Fruit fly (Drosophila melanogaster): ENCODE measurements around the gene Mhcl.

Mhcl gene

DNA sequence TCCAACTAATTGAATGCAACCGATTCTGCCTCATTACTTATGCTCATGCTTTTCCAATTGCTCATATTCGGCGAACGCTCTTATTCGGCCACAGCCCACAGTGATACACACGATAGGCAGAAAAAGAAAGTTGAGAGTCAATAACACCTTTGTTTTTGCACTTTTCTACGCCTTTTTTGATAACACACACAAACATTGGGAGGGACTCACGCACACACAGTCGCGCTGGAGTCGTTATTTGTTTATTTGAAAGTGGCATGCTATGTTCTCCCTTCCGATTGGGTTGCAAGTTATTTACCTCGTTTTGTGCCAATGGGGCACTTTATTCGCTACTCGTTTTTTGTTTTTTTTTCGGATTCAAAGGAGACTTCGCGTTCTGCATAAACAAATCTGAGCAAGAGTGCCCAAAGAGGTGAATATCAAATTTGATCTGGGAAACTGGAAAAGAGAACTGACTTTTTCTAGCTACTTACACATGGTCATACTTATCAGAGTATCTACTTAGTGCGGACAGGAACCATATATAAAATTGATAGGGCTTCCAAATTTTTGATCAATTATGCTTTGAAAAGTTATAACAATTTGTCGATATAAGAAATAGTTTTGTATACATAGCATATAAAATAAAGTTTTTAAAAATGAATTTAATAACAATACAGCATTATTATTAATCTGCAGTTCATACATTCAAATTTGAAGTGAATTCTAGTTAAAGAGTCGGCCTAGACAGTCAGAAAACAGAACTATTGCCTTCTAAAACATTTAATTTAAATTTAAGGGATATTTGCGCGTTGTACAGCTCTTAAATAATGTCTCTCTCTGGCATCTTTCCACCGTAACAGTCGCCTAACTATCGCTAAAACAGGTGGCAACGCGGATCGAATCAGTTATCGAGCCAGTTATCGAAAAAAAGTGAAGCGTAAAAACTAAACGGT, at the start of gene Mhcl, which contains the start of gene Akt (continued):
- no peak for TF ChIP-seq so (GFP tag; IDR thresholded peaks at IDR 0.05)
- no peak for TF ChIP-seq sc (optimal IDR thresholded peaks at IDR 0.05)
- no peak for TF ChIP-seq sc (GFP tag; optimal IDR thresholded peaks at IDR 0.05)
- TF ChIP-seq CG9437 (GFP tag; optimal IDR thresholded peaks at IDR 0.05) = peak; percentile 43
- no peak for TF ChIP-seq CG1024 (GFP tag; IDR thresholded peaks at IDR 0.05)
- TF ChIP-seq CG3838 (GFP tag; optimal IDR thresholded peaks at IDR 0.05) = no peak

dm6 chr3R:16146632-16147453, 48.3 kb upstream of the Mhcl start, which contains the start of the genes Mic26-27 and CG5916:
Mic26-27 (minus strand) TSS chr3R:16146855.
CG5916 (plus strand) TSS chr3R:16147029.
- TF ChIP-seq Fer2 (tag; optimal IDR thresholded peaks at IDR 0.05) = peak; percentile 46
- peak; percentile 92 for TF ChIP-seq H15 (GFP tag; IDR thresholded peaks at IDR 0.05)
- peak; percentile 94 for TF ChIP-seq shn (GFP tag; optimal IDR thresholded peaks at IDR 0.05)
- no peak for TF ChIP-seq fd64A (GFP tag; optimal IDR thresholded peaks at IDR 0.05)
- TF ChIP-seq CG1233 (GFP tag; optimal IDR thresholded peaks at IDR 0.05) = no peak
- peak; percentile 83 for TF ChIP-seq onecut (GFP tag; IDR thresholded peaks at IDR 0.05)
- peak; percentile 85 for TF ChIP-seq Blimp-1 (GFP tag; optimal IDR thresholded peaks at IDR 0.05)
- TF ChIP-seq CG14050 (GFP tag; IDR thresholded peaks at IDR 0.05) = peak; percentile 58; the same call in 2 of the 3 replicates
- TF ChIP-seq eyg (GFP tag; optimal IDR thresholded peaks at IDR 0.05) = peak; percentile 67
- TF ChIP-seq CG17186 (GFP tag; optimal IDR thresholded peaks at IDR 0.05) = peak; percentile 84
- TF ChIP-seq CG3847 (GFP tag; IDR thresholded peaks at IDR 0.05) = peak; percentile 94
- peak; percentile 80 for TF ChIP-seq jumu (GFP tag; optimal IDR thresholded peaks at IDR 0.05)
- TF ChIP-seq CG4617 (GFP tag; optimal IDR thresholded peaks at IDR 0.05; ENCODE audit: borderline replicate concordance) = peak; percentile 84
- TF ChIP-seq dati (GFP tag; IDR thresholded peaks at IDR 0.05) = no peak
- no peak for TF ChIP-seq pfk (GFP tag; optimal IDR thresholded peaks at IDR 0.05)
- TF ChIP-seq odd (GFP tag; optimal IDR thresholded peaks at IDR 0.05) = no peak
- peak; percentile 94 for TF ChIP-seq sens (GFP tag)
- 0 out of 2 replicates have a peak, but pooled peaks have one; percentile 25 for TF ChIP-seq bowl (GFP tag; IDR thresholded peaks at IDR 0.05)
- TF ChIP-seq exex (tag; optimal IDR thresholded peaks at IDR 0.05) = peak; percentile 23
- TF ChIP-seq CG7271 (tag; optimal IDR thresholded peaks at IDR 0.05) = no peak
- TF ChIP-seq CG42726 (GFP tag; IDR thresholded peaks at IDR 0.05; ENCODE audit: partially characterized antibody) = peak; percentile 96
- peak; percentile 77 for TF ChIP-seq CG15479 (GFP tag; optimal IDR thresholded peaks at IDR 0.05)
- TF ChIP-seq lmd (GFP tag; IDR thresholded peaks at IDR 0.05) = peak; percentile 90
- peak; percentile 100 for TF ChIP-seq BEAF-32 (GFP tag; optimal IDR thresholded peaks at IDR 0.05)
- TF ChIP-seq MTF-1 (GFP tag; optimal IDR thresholded peaks at IDR 0.05; ENCODE audit: borderline replicate concordance) = no peak
- peak; percentile 79 for TF ChIP-seq Antp (GFP tag; optimal IDR thresholded peaks at IDR 0.05)
- peak; percentile 99 for TF ChIP-seq CG18764 (GFP tag; optimal IDR thresholded peaks at IDR 0.05)
- peak; percentile 64; the same call in 1 of the 2 replicates for TF ChIP-seq CG17328 (GFP tag; IDR thresholded peaks at IDR 0.05)
- TF ChIP-seq cato (GFP tag; optimal IDR thresholded peaks at IDR 0.05; ENCODE audit: borderline replicate concordance) = peak; percentile 22
- peak; percentile 25 for TF ChIP-seq gcm2 (GFP tag; optimal IDR thresholded peaks at IDR 0.05)
- peak; percentile 61; the same call in 1 of the 3 replicates for TF ChIP-seq otp (GFP tag; IDR thresholded peaks at IDR 0.05)
- peak; percentile 82 for TF ChIP-seq kni (GFP tag; optimal IDR thresholded peaks at IDR 0.05)
- TF ChIP-seq CG16863 (GFP tag; optimal IDR thresholded peaks at IDR 0.05) = peak; percentile 83
- no peak for TF ChIP-seq Tbp (GFP tag; optimal IDR thresholded peaks at IDR 0.05)
- TF ChIP-seq zf30C (GFP tag; optimal IDR thresholded peaks at IDR 0.05) = no peak
- TF ChIP-seq pan (optimal IDR thresholded peaks at IDR 0.05) = no peak
- peak in 1 of 2 experiments; percentile 68 for TF ChIP-seq pan (GFP tag; optimal IDR thresholded peaks at IDR 0.05 in 1 of 2, IDR thresholded peaks at IDR 0.05 in 1 of 2)
- peak; percentile 88 for TF ChIP-seq Abd-B (GFP tag; optimal IDR thresholded peaks at IDR 0.05)
- TF ChIP-seq Hr78 (GFP tag; optimal IDR thresholded peaks at IDR 0.05) = no peak
